Worm (Caenorhabditis elegans) whole organism, L4 larva: ENCODE data around the gene col-128.

Source experiments
- R02D3.7 ChIP-seq: fragments of 150-350 bp; sonication (generic microtip); optimal IDR thresholded peaks from 3 replicates; lab custom pipeline; 2014; ENCODE audit warnings: missing biosample characterization, missing genetic modification characterization
- ceh-82 ChIP-seq: sonication (generic microtip); optimal IDR thresholded peaks from 2 replicates; lab custom pipeline; 2017; ENCODE audit warnings: missing biosample characterization, missing genetic modification characterization
- ces-1 ChIP-seq: fragments of 150-350 bp; sonication (generic microtip); optimal IDR thresholded peaks from 4 replicates; lab custom pipeline; 2014; ENCODE audit warnings: missing biosample characterization, missing genetic modification reagents, missing genetic modification characterization
- dmd-8 ChIP-seq: fragments of 200-800 bp; sonication (Bioruptor generic); IDR thresholded peaks from 2 replicates; pipeline ENCODE4 v1.3.6; 2022; ENCODE audit warnings: missing genetic modification characterization, missing compliant biosample characterization
- fkh-10 ChIP-seq: fragments of 150-350 bp; optimal IDR thresholded peaks from 2 replicates; lab custom pipeline; 2014; ENCODE audit warnings: missing biosample characterization, missing genetic modification reagents, missing genetic modification characterization
- hif-1 ChIP-seq, 2 experiments: sonication (generic microtip); optimal IDR thresholded peaks; 2 replicates each; lab custom pipeline; 2016 to 2017; ENCODE audit warnings: missing compliant biosample characterization in 2 of 2, missing genetic modification characterization in 2 of 2, missing genetic modification reagents in 2 of 2, missing genotype in 2 of 2, mild to moderate bottlenecking in 1 of 2
- lim-7 ChIP-seq: fragments of 200-800 bp; sonication (Bioruptor generic); IDR thresholded peaks from 2 replicates; pipeline ENCODE4 v1.3.6; 2022; ENCODE audit warnings: missing genetic modification characterization, missing compliant biosample characterization
- mdl-1 ChIP-seq, 2 experiments: fragments of 150-350 bp in 1 of 2; sonication (generic microtip) in 1 of 2; optimal IDR thresholded peaks; 2 replicates each; lab custom pipeline; 2014 to 2017; ENCODE audit warnings: missing biosample characterization in 2 of 2, missing genetic modification characterization in 2 of 2
- nhr-42 ChIP-seq: fragments of 200-800 bp; sonication (Bioruptor generic); IDR thresholded peaks from 2 replicates; pipeline ENCODE4 v1.3.6; 2022; ENCODE audit warnings: missing genetic modification characterization, missing compliant biosample characterization
- pha-4 ChIP-seq, 2 experiments: fragments of 150-350 bp in 1 of 2; fragments of 200-800 bp in 1 of 2; sonication (Bioruptor generic) in 1 of 2; IDR thresholded peaks in 1 of 2; optimal IDR thresholded peaks in 1 of 2; 2 replicates each; pipeline versions ENCODE4 v1.3.6 to Lab custom; 2014 to 2022; ENCODE audit warnings: missing genetic modification characterization in 2 of 2, missing genetic modification reagents in 2 of 2, missing biosample characterization in 1 of 2, missing compliant biosample characterization in 1 of 2
- unc-39 ChIP-seq: sonication (generic microtip); optimal IDR thresholded peaks from 2 replicates; lab custom pipeline; 2017; ENCODE audit warnings: missing biosample characterization, missing genetic modification characterization
- unc-62 ChIP-seq, 3 experiments: fragments of 150-350 bp in 1 of 3; sonication (generic microtip); optimal IDR thresholded peaks in 2 of 3; peaks in 1 of 3; 1 replicate in 1 of 3; 2 replicates in 2 of 3; lab custom pipeline; 2014 to 2017; ENCODE audit warnings: missing biosample characterization in 3 of 3, missing genetic modification characterization in 3 of 3, missing genetic modification reagents in 3 of 3, missing genotype in 1 of 3
- zip-2 ChIP-seq: fragments of 150-350 bp; optimal IDR thresholded peaks from 2 replicates; lab custom pipeline; 2014; ENCODE audit warnings: missing biosample characterization, missing genetic modification characterization
- ztf-11 ChIP-seq: fragments of 150-350 bp; optimal IDR thresholded peaks from 2 replicates; lab custom pipeline; 2014; ENCODE audit warnings: missing biosample characterization, missing genetic modification characterization

- TF ChIP-seq ceh-82 (tag; lab: Kevin White, UChicago) (no peak), ztf-11 (tag; lab: Kevin White, UChicago) (no peak), unc-62 (GFP tag; optimal IDR thresholded peaks at IDR 0.05 in 1 of 2; lab: Kevin White, UChicago) (peak in 1 of 2 experiments; percentile 97), unc-62 (tag; optimal IDR thresholded peaks at IDR 0.05; lab: Kevin White, UChicago) (no peak), mdl-1 (tag; optimal IDR thresholded peaks at IDR 0.05; lab: Kevin White, UChicago) (no peak), zip-2 (tag; lab: Kevin White, UChicago) (no peak), hif-1 (tag; optimal IDR thresholded peaks at IDR 0.05; lab: Kevin White, UChicago) (no peak), unc-39 (no peak), pha-4 (GFP tag; IDR thresholded peaks at IDR 0.05; lab: Robert Waterston, UW) (no peak), pha-4 (tag; optimal IDR thresholded peaks at IDR 0.05; lab: Kevin White, UChicago) (no peak), ces-1 (GFP tag; lab: Kevin White, UChicago) (no peak), dmd-8 (GFP tag; lab: Robert Waterston, UW) (no peak), R02D3.7 (tag; lab: Kevin White, UChicago) (no peak), nhr-42 (GFP tag; lab: Robert Waterston, UW) (no peak), lim-7 (no peak), fkh-10 (GFP tag; lab: Kevin White, UChicago) (no peak)
Measured at ce11 chrIV:11571374-11571839, 19.6 kb upstream of the col-128 start.
